Fruit fly (Drosophila melanogaster) whole organism, pupa: ENCODE measurements around the gene CG14551.

Experiments
- CG10348 ChIP-seq: fragments of 200-800 bp; sonication (Bioruptor generic); IDR thresholded peaks from 2 replicates; pipeline ENCODE4 v1.3.6; 2022; ENCODE audit warnings: missing biosample characterization, missing genetic modification characterization
- CG12605 ChIP-seq: fragments of 200-800 bp; sonication (Bioruptor generic); IDR thresholded peaks from 2 replicates; pipeline ENCODE4 v1.3.6; 2022; ENCODE audit warnings: missing biosample characterization, missing genetic modification characterization
- CG13204 ChIP-seq: fragments of 200-800 bp; sonication (Bioruptor generic); optimal IDR thresholded peaks from 2 replicates; lab custom pipeline; 2018; ENCODE audit warnings: missing biosample characterization, mild to moderate bottlenecking, missing genetic modification characterization, moderate library complexity
- CG8159 ChIP-seq: fragments of 200-800 bp; sonication (Bioruptor generic); optimal IDR thresholded peaks from 3 replicates; lab custom pipeline; 2018; ENCODE audit warnings: missing biosample characterization, mild to moderate bottlenecking, missing genetic modification characterization, moderate library complexity
- D1 ChIP-seq: fragments of 200-800 bp; sonication (Bioruptor generic); optimal IDR thresholded peaks from 2 replicates; lab custom pipeline; 2018; ENCODE audit warnings: missing biosample characterization, mild to moderate bottlenecking, missing genetic modification characterization, moderate library complexity
- Pif1B ChIP-seq: fragments of 200-800 bp; sonication (Bioruptor generic); optimal IDR thresholded peaks from 3 replicates; lab custom pipeline; 2016; ENCODE audit warnings: missing biosample characterization, missing genetic modification characterization

- no peak for TF ChIP-seq D1 (tag; lab: Kevin White, UChicago)
- no peak for TF ChIP-seq Pif1B (GFP tag; lab: Kevin White, UChicago)
- TF ChIP-seq CG12605 (GFP tag; lab: Robert Waterston, UW): no peak
- no peak for TF ChIP-seq CG13204 (GFP tag; lab: Kevin White, UChicago)
- no peak for TF ChIP-seq CG10348 (GFP tag; lab: Robert Waterston, UW)
- peak; percentile 54 for TF ChIP-seq CG8159
Observed at dm6 chr3R:26104302-26105140, 41.7 kb upstream of the CG14551 start.
